Worm (Caenorhabditis elegans) whole organism, mixed stage, embryonic: ENCODE results near the gene oma-2.

ENCODE experiments used
- ceh-39 ChIP-seq: fragments of 150-350 bp; optimal IDR thresholded peaks from 2 replicates; lab custom pipeline; 2014; ENCODE audit warnings: missing biosample characterization, missing genetic modification characterization
- unc-62 ChIP-seq: fragments of 150-350 bp; optimal IDR thresholded peaks from 2 replicates; lab custom pipeline; 2014; ENCODE audit warnings: missing biosample characterization, missing genetic modification reagents, missing genetic modification characterization

DNA sequence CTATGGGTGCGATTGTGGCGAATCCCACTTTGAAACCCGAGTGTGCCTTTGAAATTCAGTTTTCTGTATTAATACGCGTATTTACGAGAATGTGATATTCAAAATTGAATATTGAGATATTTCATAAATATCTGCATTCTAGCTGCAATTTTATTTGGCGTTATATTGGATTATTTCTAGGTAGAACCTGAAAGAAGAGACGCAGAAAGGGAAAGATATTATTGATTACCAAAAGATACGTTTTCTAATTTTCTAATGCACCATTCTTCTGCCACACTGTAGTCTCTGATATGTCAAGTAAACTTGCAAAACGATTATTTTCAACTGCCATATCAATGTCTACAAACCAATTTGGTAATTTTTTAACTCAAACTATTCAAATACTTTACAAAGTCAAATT, 7.2 kb upstream of the oma-2 start, which contains the start of gene ech-3:
- TF ChIP-seq ceh-39 (tag; lab: Kevin White, UChicago), result no peak
- no peak for TF ChIP-seq unc-62 (GFP tag; lab: Kevin White, UChicago)
